Worm (Caenorhabditis elegans) whole organism, L4 larva: ENCODE data around the gene R144.11.

Source experiments
- R02D3.7 ChIP-seq: fragments of 150-350 bp; sonication (generic microtip); optimal IDR thresholded peaks from 3 replicates; lab custom pipeline; 2014; ENCODE audit warnings: missing biosample characterization, missing genetic modification characterization
- duxl-1 ChIP-seq: sonication (generic microtip); optimal IDR thresholded peaks from 2 replicates; lab custom pipeline; 2016; ENCODE audit warnings: mild to moderate bottlenecking, missing genetic modification characterization, moderate library complexity, missing compliant biosample characterization; ENCODE audit not compliant: poor library complexity
- fkh-10 ChIP-seq: fragments of 150-350 bp; optimal IDR thresholded peaks from 2 replicates; lab custom pipeline; 2014; ENCODE audit warnings: missing biosample characterization, missing genetic modification reagents, missing genetic modification characterization
- fos-1 ChIP-seq: fragments of 150-350 bp; optimal IDR thresholded peaks from 2 replicates; lab custom pipeline; 2014; ENCODE audit warnings: missing biosample characterization, missing genetic modification characterization
- jun-1 ChIP-seq: fragments of 150-350 bp; optimal IDR thresholded peaks from 2 replicates; lab custom pipeline; 2014; ENCODE audit warnings: missing biosample characterization, missing genetic modification reagents, missing genetic modification characterization
- nhr-76 ChIP-seq: fragments of 150-350 bp; optimal IDR thresholded peaks from 2 replicates; lab custom pipeline; 2014; ENCODE audit warnings: missing biosample characterization, missing genetic modification characterization
- ztf-11 ChIP-seq: fragments of 150-350 bp; optimal IDR thresholded peaks from 2 replicates; lab custom pipeline; 2014; ENCODE audit warnings: missing biosample characterization, missing genetic modification characterization

DNA sequence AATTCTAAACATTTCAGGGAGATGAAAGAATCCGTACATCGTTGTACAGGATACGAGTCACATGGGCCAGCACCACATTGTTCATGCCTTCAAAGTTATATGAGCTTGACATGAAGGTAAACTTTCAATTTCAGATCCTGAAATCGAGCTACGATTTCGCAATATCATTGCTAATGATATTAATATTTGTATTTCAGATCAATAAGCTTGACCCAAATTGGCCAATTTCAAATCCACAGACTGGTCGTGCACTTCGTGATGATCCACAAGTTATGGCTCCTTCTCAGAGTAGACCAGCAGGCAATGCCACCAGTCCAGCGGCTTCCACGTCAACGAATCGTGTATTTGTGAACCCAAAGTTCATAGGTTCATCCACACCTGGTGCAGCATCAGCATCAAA, 17.7 kb upstream of the R144.11 start:
- TF ChIP-seq nhr-76 (tag; lab: Kevin White, UChicago) (no peak), fkh-10 (no peak), fos-1 (tag; lab: Kevin White, UChicago) (no peak), ztf-11 (tag; lab: Kevin White, UChicago) (no peak), R02D3.7 (no peak), jun-1 (tag; lab: Kevin White, UChicago) (no peak), duxl-1 (tag; lab: Kevin White, UChicago) (no peak)
